Fruit fly (Drosophila melanogaster) whole organism, embryonic: ENCODE measurements around the gene fwe.

Experiments
- CG1024 ChIP-seq: fragments of 200-800 bp; sonication (Bioruptor generic); IDR thresholded peaks from 2 replicates; pipeline ENCODE4 v1.3.6; 2022; ENCODE audit warnings: missing biosample characterization, missing genetic modification characterization
- CG10565 ChIP-seq: fragments of 200-800 bp; sonication (Bioruptor generic); optimal IDR thresholded peaks from 3 replicates; lab custom pipeline; 2016; ENCODE audit warnings: missing biosample characterization, mild to moderate bottlenecking, missing genetic modification characterization
- CG11085 ChIP-seq: fragments of 200-800 bp; sonication (Bioruptor generic); IDR thresholded peaks from 2 replicates; pipeline ENCODE4 v1.3.6; 2022; ENCODE audit warnings: missing biosample characterization, missing genetic modification characterization
- CG11456 ChIP-seq: fragments of 200-800 bp; sonication (Bioruptor generic); IDR thresholded peaks from 3 replicates; pipeline ENCODE4 v1.3.6; 2022; ENCODE audit warnings: missing biosample characterization, missing genetic modification characterization
- CG12391 ChIP-seq: fragments of 200-800 bp; sonication (Bioruptor generic); optimal IDR thresholded peaks from 3 replicates; lab custom pipeline; 2018; ENCODE audit warnings: missing biosample characterization, mild to moderate bottlenecking, missing genetic modification characterization, moderate library complexity
- CG12659 ChIP-seq: fragments of 200-800 bp; sonication (Bioruptor generic); optimal IDR thresholded peaks from 3 replicates; lab custom pipeline; 2017; ENCODE audit warnings: mild to moderate bottlenecking, missing biosample characterization, missing genetic modification reagents, missing genetic modification characterization
- CG1603 ChIP-seq: fragments of 200-800 bp; sonication (Bioruptor generic); optimal IDR thresholded peaks from 2 replicates; lab custom pipeline; 2019; ENCODE audit warnings: missing biosample characterization, mild to moderate bottlenecking, missing genetic modification characterization, moderate library complexity
- CG1647 ChIP-seq: fragments of 200-800 bp; sonication (Bioruptor generic); optimal IDR thresholded peaks from 3 replicates; lab custom pipeline; 2016; ENCODE audit warnings: missing biosample characterization, missing genetic modification characterization
- CG1832 ChIP-seq: fragments of 200-800 bp; sonication (Bioruptor generic); optimal IDR thresholded peaks from 2 replicates; lab custom pipeline; 2017; ENCODE audit warnings: missing biosample characterization, mild to moderate bottlenecking, missing genetic modification characterization, inconsistent platforms
- CG2129 ChIP-seq: fragments of 200-800 bp; sonication (Bioruptor generic); IDR thresholded peaks from 2 replicates; pipeline ENCODE4 v1.3.6; 2022; ENCODE audit warnings: missing biosample characterization, missing genetic modification characterization; ENCODE audit not compliant: partially characterized antibody
- CG2199 ChIP-seq: fragments of 200-800 bp; sonication (Bioruptor generic); IDR thresholded peaks from 3 replicates; pipeline ENCODE4 v1.3.6; 2022; ENCODE audit warnings: missing biosample characterization, missing genetic modification characterization
- CG32532 ChIP-seq: fragments of 200-800 bp; sonication (Bioruptor generic); IDR thresholded peaks from 2 replicates; pipeline ENCODE4 v1.3.6; 2022; ENCODE audit warnings: missing biosample characterization, missing genetic modification characterization
- CG3281 ChIP-seq: fragments of 200-800 bp; sonication (Bioruptor generic); optimal IDR thresholded peaks from 3 replicates; lab custom pipeline; 2017; ENCODE audit warnings: missing biosample characterization, mild to moderate bottlenecking, missing genetic modification characterization
- CG33213 ChIP-seq: fragments of 200-800 bp; sonication (Bioruptor generic); optimal IDR thresholded peaks from 3 replicates; lab custom pipeline; 2016; ENCODE audit warnings: missing biosample characterization, missing genetic modification characterization
- CG4820 ChIP-seq: fragments of 200-800 bp; sonication (Bioruptor generic); optimal IDR thresholded peaks from 3 replicates; lab custom pipeline; 2016; ENCODE audit warnings: missing biosample characterization, missing genetic modification characterization
- CG6654 ChIP-seq: fragments of 200-800 bp; sonication (Bioruptor generic); optimal IDR thresholded peaks from 2 replicates; lab custom pipeline; 2017; ENCODE audit warnings: missing biosample characterization, mild to moderate bottlenecking, missing genetic modification characterization
- CG7928 ChIP-seq: fragments of 200-800 bp; sonication (Bioruptor generic); optimal IDR thresholded peaks from 2 replicates; lab custom pipeline; 2017; ENCODE audit warnings: missing biosample characterization, mild to moderate bottlenecking, missing genetic modification characterization
- CG7963 ChIP-seq: fragments of 200-800 bp; sonication (Bioruptor generic); IDR thresholded peaks from 3 replicates; pipeline ENCODE4 v1.3.6; 2022; ENCODE audit warnings: missing biosample characterization, missing genetic modification characterization; ENCODE audit not compliant: partially characterized antibody
- CG8290 ChIP-seq, 3 experiments: fragments of 200-800 bp; sonication (Bioruptor generic); optimal IDR thresholded peaks; 2 replicates each; lab custom pipeline; 2016 to 2019; ENCODE audit warnings: missing biosample characterization in 3 of 3, missing genetic modification characterization in 3 of 3, mild to moderate bottlenecking in 2 of 3, moderate library complexity in 1 of 3
- CoRest ChIP-seq: fragments of 200-800 bp; sonication (Bioruptor generic); optimal IDR thresholded peaks from 3 replicates; lab custom pipeline; 2018; ENCODE audit warnings: missing biosample characterization, mild to moderate bottlenecking, missing genetic modification characterization, moderate library complexity
- D ChIP-seq, 2 experiments: fragments of 200-800 bp in 1 of 2; fragments of >200 bp in 1 of 2; sonication (Bioruptor generic) in 1 of 2; optimal IDR thresholded peaks; 2 replicates in 1 of 2; 3 replicates in 1 of 2; lab custom pipeline; 2017; ENCODE audit warnings: mild to moderate bottlenecking in 1 of 2, missing biosample characterization in 1 of 2, missing genetic modification characterization in 1 of 2, missing genetic modification reagents in 1 of 2
- Dip2 ChIP-seq: fragments of 200-800 bp; sonication (Bioruptor generic); IDR thresholded peaks from 2 replicates; pipeline ENCODE4 v1.3.6; 2022; ENCODE audit warnings: missing biosample characterization, missing genetic modification characterization
- Dll ChIP-seq: fragments of 200-800 bp; sonication (Bioruptor generic); IDR thresholded peaks from 4 replicates; pipeline ENCODE4 v1.3.6; 2022; ENCODE audit warnings: missing biosample characterization, missing genetic modification characterization; ENCODE audit not compliant: partially characterized antibody
- Doc3 ChIP-seq: fragments of 200-800 bp; sonication (Bioruptor generic); IDR thresholded peaks from 3 replicates; pipeline ENCODE4 v1.3.6; 2022; ENCODE audit warnings: missing biosample characterization, missing genetic modification characterization; ENCODE audit not compliant: partially characterized antibody
- Dref ChIP-seq: fragments of 200-800 bp; sonication (Bioruptor generic); IDR thresholded peaks from 2 replicates; pipeline ENCODE4 v1.3.6; 2022; ENCODE audit warnings: missing biosample characterization, missing genetic modification characterization
- Elba2 ChIP-seq: fragments of 200-800 bp; sonication (Bioruptor generic); optimal IDR thresholded peaks from 3 replicates; lab custom pipeline; 2016; ENCODE audit warnings: missing biosample characterization, missing genetic modification characterization
- HLH4C ChIP-seq: fragments of 200-800 bp; sonication (Bioruptor generic); IDR thresholded peaks from 3 replicates; pipeline ENCODE4 v1.3.6; 2022; ENCODE audit warnings: missing biosample characterization, missing genetic modification characterization; ENCODE audit not compliant: partially characterized antibody
- MBD-R2 ChIP-seq: fragments of 200-800 bp; sonication (Bioruptor generic); IDR thresholded peaks from 2 replicates; pipeline ENCODE4 v1.3.6; 2022; ENCODE audit warnings: missing biosample characterization, missing genetic modification characterization
- Med ChIP-seq: fragments of 200-800 bp; sonication (Bioruptor generic); peaks from one replicate; lab custom pipeline; 2016; ENCODE audit warnings: missing biosample characterization, missing genetic modification characterization, mild to moderate bottlenecking, inconsistent platforms, moderate library complexity
- NC2α ChIP-seq: fragments of 200-800 bp; sonication (Bioruptor generic); optimal IDR thresholded peaks from 2 replicates; lab custom pipeline; 2016; ENCODE audit warnings: missing biosample characterization, missing genetic modification characterization
- Opbp ChIP-seq: fragments of 200-800 bp; sonication (Bioruptor generic); IDR thresholded peaks from 3 replicates; pipeline ENCODE4 v1.3.6; 2022; ENCODE audit warnings: missing biosample characterization, missing genetic modification characterization; ENCODE audit not compliant: partially characterized antibody
- PHDP ChIP-seq: fragments of 200-800 bp; sonication (Bioruptor generic); optimal IDR thresholded peaks from 3 replicates; lab custom pipeline; 2018; ENCODE audit warnings: missing biosample characterization, mild to moderate bottlenecking, missing genetic modification characterization, moderate library complexity
- Xbp1 ChIP-seq: fragments of 200-800 bp; sonication (Bioruptor generic); optimal IDR thresholded peaks from 3 replicates; lab custom pipeline; 2016; ENCODE audit warnings: missing biosample characterization, mild to moderate bottlenecking, missing genetic modification characterization
- ac ChIP-seq: fragments of 200-800 bp; sonication (Bioruptor generic); optimal IDR thresholded peaks from 3 replicates; lab custom pipeline; 2017; ENCODE audit warnings: missing biosample characterization, mild to moderate bottlenecking, missing genetic modification characterization
- bbx ChIP-seq: fragments of 200-800 bp; sonication (Bioruptor generic); IDR thresholded peaks from 2 replicates; pipeline ENCODE4 v1.3.6; 2022; ENCODE audit warnings: missing biosample characterization, missing genetic modification characterization; ENCODE audit not compliant: partially characterized antibody
- gro ChIP-seq: fragments of 200-800 bp; sonication (Bioruptor generic); optimal IDR thresholded peaks from 2 replicates; lab custom pipeline; 2016; ENCODE audit warnings: missing biosample characterization, missing genetic modification characterization
- gsb-n ChIP-seq: fragments of 200-800 bp; sonication (Bioruptor generic); optimal IDR thresholded peaks from 3 replicates; lab custom pipeline; 2018; ENCODE audit warnings: missing biosample characterization, mild to moderate bottlenecking, missing genetic modification characterization
- inv ChIP-seq: fragments of 200-800 bp; sonication (Bioruptor generic); IDR thresholded peaks from 2 replicates; pipeline ENCODE4 v1.3.6; 2022; ENCODE audit warnings: missing biosample characterization, missing genetic modification characterization; ENCODE audit not compliant: partially characterized antibody
- lola ChIP-seq, 3 experiments: fragments of >200 bp in 2 of 3; fragments of 200-800 bp in 1 of 3; sonication (Bioruptor generic) in 1 of 3; optimal IDR thresholded peaks; 2 replicates each; lab custom pipeline; 2017 to 2019; ENCODE audit warnings: missing biosample characterization in 3 of 3, missing genetic modification characterization in 3 of 3, mild to moderate bottlenecking in 1 of 3, moderate library complexity in 1 of 3
- lov ChIP-seq, 2 experiments: fragments of 200-800 bp in 1 of 2; fragments of >200 bp in 1 of 2; sonication (Bioruptor generic) in 1 of 2; IDR thresholded peaks in 1 of 2; optimal IDR thresholded peaks in 1 of 2; 2 replicates in 1 of 2; 3 replicates in 1 of 2; pipeline versions ENCODE4 v1.3.6 to Lab custom; 2017 to 2022; ENCODE audit warnings: missing biosample characterization in 1 of 2, missing genetic modification characterization in 1 of 2
- nerfin-1 ChIP-seq: fragments of 200-800 bp; sonication (Bioruptor generic); optimal IDR thresholded peaks from 3 replicates; lab custom pipeline; 2019; ENCODE audit warnings: missing biosample characterization, mild to moderate bottlenecking, missing genetic modification characterization, moderate library complexity
- pzg ChIP-seq: fragments of 200-800 bp; sonication (Bioruptor generic); optimal IDR thresholded peaks from 3 replicates; lab custom pipeline; 2018; ENCODE audit warnings: missing biosample characterization, mild to moderate bottlenecking, missing genetic modification characterization, moderate library complexity
- ranshi ChIP-seq: fragments of 200-800 bp; sonication (Bioruptor generic); IDR thresholded peaks from 2 replicates; pipeline ENCODE4 v1.3.6; 2022; ENCODE audit warnings: missing biosample characterization, missing genetic modification characterization
- ro ChIP-seq: fragments of 200-800 bp; sonication (Bioruptor generic); IDR thresholded peaks from 2 replicates; pipeline ENCODE4 v1.3.6; 2022; ENCODE audit warnings: missing biosample characterization, missing genetic modification characterization
- run ChIP-seq: fragments of 200-800 bp; sonication (Bioruptor generic); optimal IDR thresholded peaks from 3 replicates; lab custom pipeline; 2018; ENCODE audit warnings: missing biosample characterization, mild to moderate bottlenecking, missing genetic modification characterization
- sens-2 ChIP-seq: fragments of 200-800 bp; sonication (Bioruptor generic); IDR thresholded peaks from 2 replicates; pipeline ENCODE4 v1.3.6; 2022; ENCODE audit warnings: missing biosample characterization, missing genetic modification characterization
- sna ChIP-seq: fragments of 200-800 bp; sonication (Bioruptor generic); IDR thresholded peaks from 2 replicates; pipeline ENCODE4 v1.3.6; 2022; ENCODE audit warnings: missing biosample characterization, missing genetic modification characterization; ENCODE audit not compliant: partially characterized antibody
- wor ChIP-seq: fragments of 200-800 bp; sonication (Bioruptor generic); IDR thresholded peaks from 2 replicates; pipeline ENCODE4 v1.3.6; 2022; ENCODE audit warnings: missing biosample characterization, missing genetic modification characterization

The fwe gene

DNA sequence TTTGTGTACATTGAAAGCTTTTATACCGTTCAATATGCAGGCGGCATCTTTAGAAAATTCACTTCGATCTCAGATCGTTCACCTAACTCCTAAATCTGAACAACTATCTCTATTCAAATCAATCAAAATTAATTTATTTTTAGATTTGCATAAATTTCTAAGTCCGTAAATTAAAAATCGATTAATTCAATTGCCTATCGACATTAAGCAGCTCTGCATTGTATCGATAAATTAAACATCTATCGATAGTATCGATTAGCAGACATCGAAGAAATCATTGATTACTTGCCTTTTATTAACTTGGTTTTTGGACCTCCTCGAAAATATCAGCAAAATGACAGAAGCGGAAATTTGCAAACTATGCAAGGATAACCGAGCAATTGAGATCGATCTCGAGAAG is 504 bp upstream of the fwe start, which contains the start of gene CkIIalpha-i1 (continued):
- TF ChIP-seq CG33213 (GFP tag; lab: Kevin White, UChicago) (peak; percentile 59), CG1832 (GFP tag; lab: Kevin White, UChicago) (no peak), bbx (GFP tag; lab: Robert Waterston, UW) (peak; percentile 98), ranshi (GFP tag; lab: Robert Waterston, UW) (no peak), CG12659 (peak; percentile 27), CG11456 (GFP tag; lab: Robert Waterston, UW) (no peak), ac (GFP tag; lab: Kevin White, UChicago) (no peak), sna (GFP tag; lab: Robert Waterston, UW) (peak; percentile 98), CG1603 (tag; lab: Kevin White, UChicago) (peak; percentile 26), Med (GFP tag; lab: Kevin White, UChicago) (peak; percentile 21), lola (GFP tag; optimal IDR thresholded peaks at IDR 0.05; lab: Kevin White, UChicago) (no peak), sens-2 (GFP tag; lab: Robert Waterston, UW) (no peak), run (no peak), HLH4C (GFP tag; lab: Robert Waterston, UW) (peak; percentile 99), CoRest (tag; lab: Kevin White, UChicago) (peak; percentile 11), gro (GFP tag; lab: Kevin White, UChicago) (no peak), Dref (peak; percentile 92), Xbp1 (GFP tag; lab: Kevin White, UChicago) (no peak), lov (optimal IDR thresholded peaks at IDR 0.05; lab: Kevin White, UChicago) (no peak), lov (GFP tag; IDR thresholded peaks at IDR 0.05; lab: Robert Waterston, UW) (no peak), NC2α (GFP tag; lab: Kevin White, UChicago) (no peak), CG1024 (no peak), MBD-R2 (GFP tag; lab: Robert Waterston, UW) (peak; percentile 58), D (optimal IDR thresholded peaks at IDR 0.05; lab: Kevin White, UChicago) (no peak), D (GFP tag; optimal IDR thresholded peaks at IDR 0.05; lab: Kevin White, UChicago) (no peak), CG4820 (GFP tag; lab: Kevin White, UChicago) (no peak), inv (GFP tag; lab: Robert Waterston, UW) (peak; percentile 77), CG6654 (GFP tag; lab: Kevin White, UChicago) (no peak), PHDP (tag; lab: Kevin White, UChicago) (no peak), CG32532 (GFP tag; lab: Robert Waterston, UW) (no peak), CG3281 (GFP tag; lab: Kevin White, UChicago) (no peak), Elba2 (GFP tag; lab: Kevin White, UChicago) (no peak), gsb-n (tag; lab: Kevin White, UChicago) (no peak), CG12391 (tag; lab: Kevin White, UChicago) (peak; percentile 36), CG2199 (GFP tag; lab: Robert Waterston, UW) (no peak), Dll (GFP tag; lab: Robert Waterston, UW) (peak; percentile 96), CG7963 (GFP tag; lab: Robert Waterston, UW) (peak; percentile 99), CG1647 (no peak), Dip2 (GFP tag; lab: Robert Waterston, UW) (no peak), nerfin-1 (tag; lab: Kevin White, UChicago) (no peak), wor (GFP tag; lab: Robert Waterston, UW) (no peak), CG8290 (GFP tag; optimal IDR thresholded peaks at IDR 0.05; lab: Kevin White, UChicago) (peak; percentile 91), CG8290 (tag; optimal IDR thresholded peaks at IDR 0.05; lab: Kevin White, UChicago) (peak; percentile 83 to 95), Opbp (GFP tag; lab: Robert Waterston, UW) (peak; percentile 96; the same call in 2 of the 3 replicates), ro (no peak), pzg (GFP tag; lab: Kevin White, UChicago) (peak; percentile 46), CG10565 (GFP tag; lab: Kevin White, UChicago) (no peak), CG7928 (GFP tag; lab: Kevin White, UChicago) (no peak), CG11085 (no peak), Doc3 (GFP tag; lab: Robert Waterston, UW) (peak; percentile 95), CG2129 (GFP tag; lab: Robert Waterston, UW) (peak; percentile 83; the same call in 1 of the 2 replicates)
